Worm (Caenorhabditis elegans): ENCODE results near the gene comt-4.

Gene comt-4

DNA sequence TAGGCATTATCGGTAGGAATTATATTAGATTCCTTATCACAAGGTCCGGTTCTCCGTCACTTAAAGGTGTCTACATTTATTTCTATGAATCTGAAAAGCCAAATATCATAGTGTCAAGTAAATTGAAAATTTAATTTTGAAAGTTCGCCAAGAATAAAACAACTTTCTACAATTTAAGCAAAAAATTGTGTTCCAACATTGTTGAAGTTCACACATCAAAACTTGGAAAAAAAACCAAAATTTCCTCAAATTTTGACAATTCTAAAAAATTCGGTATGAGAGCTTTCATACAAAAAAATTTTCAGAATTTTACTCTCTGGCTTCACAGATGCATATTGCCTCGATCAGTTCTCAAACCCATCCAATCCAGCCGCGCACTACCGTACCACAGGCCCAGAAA lies 38.2 kb downstream of the comt-4 start, which contains the start of gene F59A7.7:
Gene F59A7.7 (plus strand): TSS at position 301 of the 400 bp plus-strand sequence.
- TF ChIP-seq hmbx-1 (tag; optimal IDR thresholded peaks at IDR 0.05): no peak
- no peak for TF ChIP-seq flt-1 (GFP tag; IDR thresholded peaks at IDR 0.05)
- no peak for TF ChIP-seq ets-7 (tag; optimal IDR thresholded peaks at IDR 0.05)
- no peak for TF ChIP-seq sea-1 (GFP tag; conservative IDR thresholded peaks at IDR 0.05)
- no peak for TF ChIP-seq tra-4 (tag; optimal IDR thresholded peaks at IDR 0.05)
- TF ChIP-seq ama-1 (optimal IDR thresholded peaks at IDR 0.05): no peak

DNA sequence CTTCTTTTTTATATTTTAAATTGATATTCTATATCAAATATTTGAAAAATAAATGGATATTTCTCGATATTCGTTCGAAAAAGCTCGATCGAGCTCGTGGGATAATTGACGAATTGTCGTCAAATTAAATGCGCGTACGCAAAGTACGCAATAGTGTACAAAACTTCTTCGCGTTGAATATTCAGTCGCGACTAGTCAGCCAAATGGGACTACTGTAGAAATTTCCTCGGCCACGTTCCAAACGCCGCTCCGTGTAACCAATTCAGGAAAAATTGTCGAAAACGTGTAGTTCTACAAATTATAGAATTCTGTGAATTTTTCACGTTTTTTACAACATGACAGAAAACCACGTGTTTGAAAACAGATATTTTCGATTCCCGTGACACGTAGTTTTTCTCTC lies 41.6 kb downstream of the comt-4 start:
- TF ChIP-seq scrt-1 (GFP tag; IDR thresholded peaks at IDR 0.05) (no peak), tra-4 (tag; optimal IDR thresholded peaks at IDR 0.05) (no peak), ets-7 (tag; optimal IDR thresholded peaks at IDR 0.05) (no peak)

DNA sequence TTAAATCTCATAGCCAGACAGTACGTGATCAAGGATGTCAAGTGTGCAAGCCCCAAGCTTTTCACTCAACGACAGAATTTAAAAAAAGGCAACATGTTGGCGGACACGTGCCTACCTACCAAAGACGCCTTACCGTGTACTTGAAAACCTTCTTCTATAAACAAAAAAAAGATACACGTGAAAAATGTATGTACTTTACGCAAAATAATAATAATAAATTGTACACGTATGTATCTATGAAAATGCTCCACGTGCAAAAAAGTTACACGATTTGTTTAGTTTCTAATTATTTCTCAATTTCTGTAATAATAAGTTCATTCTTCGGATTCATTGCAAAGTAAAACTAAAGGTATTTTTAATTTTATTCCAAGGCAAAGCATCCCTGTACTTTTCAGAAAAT lies 45.3 kb downstream of the comt-4 start, which contains the start of gene cysl-4:
Gene cysl-4 (plus strand): TSS at position 301 of the 400 bp plus-strand sequence.
- TF ChIP-seq B0310.2 (tag; optimal IDR thresholded peaks at IDR 0.05) (no peak), ets-7 (tag; optimal IDR thresholded peaks at IDR 0.05) (no peak), F13C5.2 (tag; optimal IDR thresholded peaks at IDR 0.05) (no peak), tbx-37 (GFP tag; conservative IDR thresholded peaks at IDR 0.05) (no peak)

DNA sequence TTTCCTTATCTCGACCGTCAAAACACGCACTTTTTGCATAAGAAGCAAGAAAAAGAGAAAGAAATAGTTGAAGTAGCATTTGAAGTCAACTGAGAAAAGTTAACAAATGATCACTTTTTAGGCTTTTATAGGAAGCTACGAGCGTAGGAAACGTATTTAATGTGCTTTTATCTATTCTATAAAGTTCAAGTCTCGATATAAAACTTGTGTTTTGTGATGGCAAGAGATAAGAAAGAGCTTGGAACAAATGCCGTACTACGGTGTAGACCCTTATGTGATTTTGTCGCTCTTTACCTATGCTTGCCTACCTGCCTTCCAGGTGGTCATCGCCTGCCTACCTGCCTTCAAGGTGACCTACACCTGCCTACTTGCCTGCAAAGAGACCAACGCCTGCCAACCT lies 45.8 kb downstream of the comt-4 start, which contains the start of gene clec-206:
Gene clec-206 (minus strand): TSS at position 101 of the 400 bp plus-strand sequence.
- TF ChIP-seq F13C5.2 (tag; optimal IDR thresholded peaks at IDR 0.05) (no peak), hmg-4 (GFP tag; optimal IDR thresholded peaks at IDR 0.05) (no peak), hnd-1 (tag; optimal IDR thresholded peaks at IDR 0.05) (no peak), scrt-1 (GFP tag; IDR thresholded peaks at IDR 0.05) (no peak), B0310.2 (tag; optimal IDR thresholded peaks at IDR 0.05) (no peak), tra-4 (tag; optimal IDR thresholded peaks at IDR 0.05) (no peak), tbx-37 (GFP tag; conservative IDR thresholded peaks at IDR 0.05) (no peak), hmbx-1 (tag; optimal IDR thresholded peaks at IDR 0.05) (no peak), ceh-13 (GFP tag; optimal IDR thresholded peaks at IDR 0.05) (no peak), ama-1 (optimal IDR thresholded peaks at IDR 0.05) (no peak), tbx-11 (GFP tag; IDR thresholded peaks at IDR 0.05) (no peak), aly-1 (tag; optimal IDR thresholded peaks at IDR 0.05) (no peak), pes-1 (GFP tag; IDR thresholded peaks at IDR 0.05) (no peak)

DNA sequence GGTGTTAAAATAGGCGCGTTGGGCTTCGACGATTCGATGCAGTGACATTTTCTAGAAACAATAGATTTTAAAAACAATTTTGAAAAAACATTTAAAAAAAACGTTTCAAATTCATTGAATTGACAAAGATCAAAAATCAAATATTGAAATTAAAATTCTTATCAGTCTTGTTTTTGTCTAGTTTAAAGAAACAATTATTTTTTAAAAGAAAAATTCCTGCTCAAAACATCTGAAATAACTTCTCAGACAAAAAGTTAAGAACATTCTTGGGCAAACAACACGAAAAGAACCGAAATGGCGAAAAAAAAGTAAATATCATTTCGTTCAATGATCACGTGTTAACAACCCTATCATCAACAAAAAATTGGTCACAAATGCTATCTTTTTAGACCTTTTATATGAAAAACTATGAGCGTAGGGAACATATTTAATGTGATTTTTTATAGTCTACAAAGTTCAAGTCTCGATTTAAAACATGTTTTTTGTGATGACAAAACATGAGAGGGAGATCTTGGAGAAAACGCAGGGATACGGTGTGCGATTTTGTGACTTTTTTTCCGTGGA lies 50.4 kb downstream of the comt-4 start, which contains the start of gene alh-5:
Gene alh-5 (minus strand): TSS at position 51 of the 564 bp plus-strand sequence.
- TF ChIP-seq tbx-11 (GFP tag; IDR thresholded peaks at IDR 0.05): no peak
- TF ChIP-seq scrt-1 (GFP tag; IDR thresholded peaks at IDR 0.05): no peak
- TF ChIP-seq ama-1 (optimal IDR thresholded peaks at IDR 0.05): no peak
